Fruit fly (Drosophila melanogaster): ENCODE data around the gene CG6503.
A peak's percentile ranks its signal among the peaks of the same experiment; 100 is the strongest.

Gene CG6503

DNA sequence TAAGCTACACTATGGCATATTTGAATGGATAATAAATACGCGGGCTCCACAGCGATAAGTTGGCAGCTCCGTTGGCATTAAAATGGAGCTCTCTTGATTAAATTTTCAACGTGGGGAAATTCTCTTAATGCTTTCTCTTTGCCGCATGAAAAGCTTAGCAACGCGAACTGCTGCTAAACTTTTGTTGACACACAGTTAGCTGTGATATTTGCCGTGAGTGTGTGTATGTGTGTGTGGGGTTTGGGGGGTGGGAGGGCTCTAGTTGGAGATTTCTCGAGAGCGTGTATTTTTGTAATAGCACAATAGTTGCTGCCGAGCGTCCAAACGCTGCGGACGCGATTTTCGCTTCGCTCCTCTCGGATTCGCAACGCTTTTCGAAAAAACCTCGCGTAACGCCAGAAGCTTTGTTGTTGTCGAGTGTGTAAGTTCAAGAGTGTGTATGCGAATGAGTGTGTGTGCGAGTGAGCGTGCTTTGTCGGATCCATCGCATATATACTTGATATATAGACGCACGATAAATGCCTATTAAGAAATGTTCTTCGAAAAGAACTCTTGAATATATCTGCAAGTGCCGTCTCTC lies 36.4 kb upstream of the CG6503 start, which contains the start of gene CG5455 (continued):
- TF ChIP-seq PHDP (tag; optimal IDR thresholded peaks at IDR 0.05) (peak; percentile 65), chn (GFP tag; optimal IDR thresholded peaks at IDR 0.05) (peak; percentile 28), CG31388 (GFP tag; optimal IDR thresholded peaks at IDR 0.05) (no peak), chm (GFP tag; IDR thresholded peaks at IDR 0.05) (no peak; the same call in 1 of the 2 replicates), wdn (GFP tag; IDR thresholded peaks at IDR 0.05) (peak; percentile 62), D19A (tag; optimal IDR thresholded peaks at IDR 0.05) (no peak), B-H2 (GFP tag; optimal IDR thresholded peaks at IDR 0.05) (peak; percentile 74), Ravus (GFP tag; IDR thresholded peaks at IDR 0.05) (no peak), Drgx (GFP tag; IDR thresholded peaks at IDR 0.05) (peak; percentile 77), B-H1 (GFP tag; IDR thresholded peaks at IDR 0.05) (no peak; the same call in 2 of the 3 replicates), Rfx (GFP tag; IDR thresholded peaks at IDR 0.05) (peak; percentile 77), CG9817 (tag; optimal IDR thresholded peaks at IDR 0.05) (no peak), CG3726 (GFP tag; IDR thresholded peaks at IDR 0.05) (no peak), Mrtf (GFP tag; IDR thresholded peaks at IDR 0.05) (peak; percentile 39; the same call in 1 of the 3 replicates), her (GFP tag; optimal IDR thresholded peaks at IDR 0.05) (peak; percentile 33), CG16863 (GFP tag; optimal IDR thresholded peaks at IDR 0.05) (peak; percentile 30), hkb (optimal IDR thresholded peaks at IDR 0.05) (no peak), hkb (GFP tag; IDR thresholded peaks at IDR 0.05) (peak; percentile 74), trem (tag; optimal IDR thresholded peaks at IDR 0.05) (peak; percentile 96), CG4360 (GFP tag; IDR thresholded peaks at IDR 0.05) (no peak; the same call in 1 of the 2 replicates), Usf (GFP tag; optimal IDR thresholded peaks at IDR 0.05) (no peak), Ptx1 (GFP tag; IDR thresholded peaks at IDR 0.05) (no peak), CG13624 (GFP tag; optimal IDR thresholded peaks at IDR 0.05) (no peak), CG11723 (GFP tag; optimal IDR thresholded peaks at IDR 0.05) (no peak), CG11085 (GFP tag; IDR thresholded peaks at IDR 0.05) (peak; percentile 45; the same call in 1 of the 2 replicates), CG30431 (GFP tag; optimal IDR thresholded peaks at IDR 0.05) (no peak), sna (GFP tag; IDR thresholded peaks at IDR 0.05; ENCODE audit: partially characterized antibody) (no peak), CG1792 (GFP tag; optimal IDR thresholded peaks at IDR 0.05) (no peak), Asciz (GFP tag; optimal IDR thresholded peaks at IDR 0.05) (peak; percentile 20), slp2 (GFP tag; optimal IDR thresholded peaks at IDR 0.05) (no peak), CG4328 (GFP tag; optimal IDR thresholded peaks at IDR 0.05) (peak; percentile 14), wek (GFP tag; optimal IDR thresholded peaks at IDR 0.05) (peak; percentile 72), CG10366 (GFP tag; IDR thresholded peaks at IDR 0.05) (no peak), jumu (GFP tag; optimal IDR thresholded peaks at IDR 0.05) (no peak), gcm (GFP tag; optimal IDR thresholded peaks at IDR 0.05) (no peak), gsb-n (tag; optimal IDR thresholded peaks at IDR 0.05) (no peak), CG10147 (GFP tag; optimal IDR thresholded peaks at IDR 0.05) (peak; percentile 61), bbx (GFP tag; IDR thresholded peaks at IDR 0.05; ENCODE audit: partially characterized antibody) (peak; percentile 70; the same call in 1 of the 2 replicates), pb (GFP tag; optimal IDR thresholded peaks at IDR 0.05) (peak; percentile 23), Vsx1 (GFP tag; optimal IDR thresholded peaks at IDR 0.05) (peak; percentile 56), jigr1 (GFP tag; IDR thresholded peaks at IDR 0.05) (no peak), CG1233 (GFP tag; optimal IDR thresholded peaks at IDR 0.05) (peak; percentile 50), YL-1 (GFP tag; optimal IDR thresholded peaks at IDR 0.05) (no peak), ab (GFP tag; optimal IDR thresholded peaks at IDR 0.05) (no peak), mam (GFP tag; optimal IDR thresholded peaks at IDR 0.05) (no peak), CG4707 (GFP tag; optimal IDR thresholded peaks at IDR 0.05) (no peak), CG13775 (GFP tag; optimal IDR thresholded peaks at IDR 0.05) (no peak), HLHmδ (GFP tag; optimal IDR thresholded peaks at IDR 0.05) (no peak), Dad (GFP tag; optimal IDR thresholded peaks at IDR 0.05) (no peak), CG18619 (GFP tag; optimal IDR thresholded peaks at IDR 0.05) (peak; percentile 17), salm (tag; optimal IDR thresholded peaks at IDR 0.05) (no peak)
